Worm (Caenorhabditis elegans) whole organism, L1 larva: Measurements from ENCODE around the gene arp-11.

Experiments used
- ama-1 ChIP-seq: fragments of 150-350 bp; optimal IDR thresholded peaks from 2 replicates; lab custom pipeline; 2014
- egl-27 ChIP-seq, 2 experiments: fragments of 150-350 bp in 1 of 2; sonication (generic microtip); optimal IDR thresholded peaks; 3 replicates each; lab custom pipeline; 2017 to 2018; ENCODE audit warnings: missing biosample characterization in 2 of 2, missing genetic modification characterization in 2 of 2, missing genetic modification reagents in 2 of 2
- lin-39 ChIP-seq: fragments of 150-350 bp; optimal IDR thresholded peaks from 2 replicates; lab custom pipeline; 2014; ENCODE audit warnings: missing biosample characterization, missing genetic modification reagents, missing genetic modification characterization

DNA sequence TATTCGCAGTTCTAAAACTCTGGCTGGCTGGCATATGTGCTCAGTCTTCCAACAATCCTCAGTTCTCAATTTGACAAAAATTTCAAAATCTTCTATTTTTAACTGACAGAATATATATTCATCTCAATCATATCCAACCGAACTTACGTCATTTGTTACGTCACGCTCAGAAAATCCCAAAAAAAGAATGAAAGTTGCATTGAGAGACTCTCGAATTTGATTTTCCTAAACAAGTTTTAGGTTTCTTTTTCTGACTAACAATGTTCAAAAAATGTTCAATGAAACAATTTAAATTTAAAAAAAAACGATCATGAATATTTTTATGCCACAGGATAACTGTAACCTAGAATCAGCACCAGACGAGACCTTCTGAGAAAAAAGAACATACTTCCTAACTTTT, 4.1 kb downstream of the arp-11 start:
- TF ChIP-seq lin-39 (tag; lab: Kevin White, UChicago), result no peak
- TF ChIP-seq egl-27 (tag; optimal IDR thresholded peaks at IDR 0.05; lab: Kevin White, UChicago), result no peak
- no peak for TF ChIP-seq ama-1 (lab: Kevin White, UChicago)
